Worm (Caenorhabditis elegans): ENCODE results near the gene taf-13.

ce11 chrII:10653559-10653958, 48.1 kb upstream of the taf-13 start:
- no peak for TF ChIP-seq him-1 (tag; optimal IDR thresholded peaks at IDR 0.05)
- no peak for TF ChIP-seq dao-5 (tag; optimal IDR thresholded peaks at IDR 0.05)
